Fruit fly (Drosophila melanogaster) Kc167 (cell line): Measurements from ENCODE around the gene Wdr33.

ENCODE experiments used
- Myc ChIP-seq: fragments of >200 bp; optimal IDR thresholded peaks from 2 replicates; lab custom pipeline; 2017; ENCODE audit warnings: missing external identifiers
- Sin3A ChIP-seq: fragments of >200 bp; optimal IDR thresholded peaks from 2 replicates; lab custom pipeline; 2018; ENCODE audit warnings: missing external identifiers
- h ChIP-seq: fragments of >200 bp; optimal IDR thresholded peaks from 3 replicates; lab custom pipeline; 2018; ENCODE audit warnings: missing external identifiers
- insv ChIP-seq: fragments of >200 bp; optimal IDR thresholded peaks from 3 replicates; lab custom pipeline; 2018; ENCODE audit warnings: missing external identifiers
- psq ChIP-seq: fragments of >200 bp; optimal IDR thresholded peaks from 2 replicates; lab custom pipeline; 2017; ENCODE audit warnings: missing external identifiers
- ttk ChIP-seq: sonication (Bioruptor generic); optimal IDR thresholded peaks from 2 replicates; lab custom pipeline; 2017; ENCODE audit warnings: missing external identifiers

Wdr33 gene

DNA sequence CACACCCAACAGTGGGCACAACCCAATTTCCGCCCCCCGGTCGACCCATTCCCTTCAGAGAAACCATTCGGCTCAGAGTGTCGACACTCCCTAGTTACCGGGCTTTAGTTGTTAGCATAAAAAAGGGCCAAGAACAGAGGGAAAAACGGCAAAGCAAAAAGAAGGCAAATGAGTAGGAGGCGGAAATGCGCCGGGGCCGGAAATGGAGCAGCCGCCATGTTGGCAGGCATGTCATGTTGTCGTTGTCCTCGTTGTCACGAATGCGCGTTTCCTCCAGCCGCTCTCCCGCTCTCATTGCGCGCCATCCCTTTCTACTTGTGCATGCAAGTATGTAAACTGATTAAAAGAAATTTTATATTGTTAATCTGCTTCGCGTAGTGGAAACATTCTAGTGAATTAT, 35.9 kb downstream of the Wdr33 start:
- TF ChIP-seq h (lab: Kevin White, UChicago) (no peak), ttk (lab: Kevin White, UChicago) (no peak), Myc (lab: Kevin White, UChicago) (no peak), insv (no peak), Sin3A (no peak), psq (lab: Kevin White, UChicago) (no peak)

DNA sequence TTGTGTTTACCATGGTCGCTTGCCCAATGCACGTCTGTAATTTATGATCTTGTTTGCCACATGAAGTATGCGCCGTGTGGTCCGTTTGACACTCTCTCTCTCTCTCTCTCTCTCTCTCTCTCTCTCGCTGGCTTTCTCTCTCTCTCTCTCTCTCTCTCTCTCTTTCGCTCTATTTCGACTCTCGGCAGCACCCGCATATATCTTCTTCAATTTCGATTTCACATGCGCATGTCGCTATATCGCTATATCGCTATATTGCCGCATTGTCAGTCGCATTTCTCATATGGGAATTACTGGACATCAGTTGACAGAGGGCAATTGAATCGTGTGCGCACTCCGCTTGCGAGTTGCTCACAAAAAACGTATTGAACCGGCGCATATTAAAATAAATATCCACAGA, 40.7 kb downstream of the Wdr33 start:
- TF ChIP-seq psq (lab: Kevin White, UChicago) (no peak), Myc (lab: Kevin White, UChicago) (no peak), insv (no peak), ttk (lab: Kevin White, UChicago) (no peak), Sin3A (no peak), h (lab: Kevin White, UChicago) (no peak)

DNA sequence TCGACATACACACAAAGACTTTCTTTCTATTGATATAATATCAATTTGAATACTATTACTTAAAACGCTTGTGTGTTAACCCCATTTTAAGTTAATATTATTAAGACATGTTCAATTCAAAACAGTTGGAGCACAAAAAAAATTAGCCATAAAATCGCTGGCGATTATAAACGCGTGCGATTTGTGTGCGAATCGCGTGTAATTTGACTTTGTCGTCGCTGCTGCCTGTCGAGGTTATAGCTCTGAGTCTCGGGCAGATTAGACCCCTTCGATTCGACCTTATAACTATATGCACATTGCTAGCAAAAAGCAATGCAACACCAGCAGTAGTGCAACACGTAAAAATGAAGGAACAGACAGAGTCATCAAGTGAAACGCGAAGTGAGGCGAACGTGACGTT, 44.5 kb downstream of the Wdr33 start:
- TF ChIP-seq insv (no peak), Sin3A (no peak), Myc (lab: Kevin White, UChicago) (no peak)

DNA sequence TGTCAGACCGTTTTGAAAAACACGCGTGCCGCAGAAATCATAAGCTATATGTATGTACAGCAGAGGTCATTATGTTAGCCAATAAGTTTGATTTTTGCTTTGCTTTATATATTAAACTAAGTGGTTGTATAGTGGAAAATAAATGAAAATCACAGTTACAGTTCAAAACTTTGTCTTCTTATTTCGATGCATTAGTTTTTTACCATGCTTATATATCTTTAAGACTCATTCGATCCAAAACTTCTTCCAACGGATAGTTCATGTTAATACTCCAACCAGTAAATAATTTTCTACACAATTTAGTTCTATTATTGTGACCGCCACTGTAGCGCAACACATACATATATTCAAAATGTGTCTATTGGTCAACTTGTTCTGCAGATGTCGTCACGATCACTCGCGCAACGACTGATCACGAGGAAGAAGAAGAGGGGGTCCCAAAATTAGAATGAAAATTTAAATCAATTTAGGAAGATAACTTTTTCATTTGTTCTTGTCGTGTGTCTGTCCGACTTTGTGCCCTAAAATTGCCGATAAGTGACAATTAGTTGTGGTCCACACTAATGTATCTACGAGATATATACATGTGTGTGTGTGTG, 45.1 kb downstream of the Wdr33 start:
- TF ChIP-seq psq (lab: Kevin White, UChicago) = no peak
- no peak for TF ChIP-seq h (lab: Kevin White, UChicago)
- no peak for TF ChIP-seq insv
- no peak for TF ChIP-seq Myc (lab: Kevin White, UChicago)
- TF ChIP-seq ttk (lab: Kevin White, UChicago) = no peak
- no peak for TF ChIP-seq Sin3A
